Worm (Caenorhabditis elegans) whole organism, L4 larva: ENCODE results near the gene srz-16.

Experiments used
- Y48G9A.11 ChIP-seq: fragments of 200-800 bp; sonication (Bioruptor generic); IDR thresholded peaks from 2 replicates; pipeline ENCODE4 v1.3.6; 2022; ENCODE audit warnings: missing genetic modification reagents, missing genetic modification characterization, missing compliant biosample characterization
- aha-1 ChIP-seq: fragments of 150-350 bp; peaks from one replicate; lab custom pipeline; 2014; ENCODE audit warnings: missing biosample characterization, missing genetic modification characterization
- arid-1 ChIP-seq: fragments of 200-800 bp; sonication (Bioruptor generic); conservative IDR thresholded peaks from 2 replicates; pipeline ENCODE4 v1.3.6; 2022; ENCODE audit warnings: missing genetic modification reagents, missing genetic modification characterization, missing compliant biosample characterization
- attf-4 ChIP-seq: sonication (generic microtip); optimal IDR thresholded peaks from 3 replicates; lab custom pipeline; 2017; ENCODE audit warnings: missing biosample characterization, missing genetic modification characterization
- ceh-44 ChIP-seq: fragments of 200-800 bp; sonication (Bioruptor generic); IDR thresholded peaks from 2 replicates; pipeline ENCODE4 v1.3.6; 2022; ENCODE audit warnings: missing genetic modification reagents, missing genetic modification characterization, missing compliant biosample characterization
- ceh-62 ChIP-seq: sonication (generic microtip); optimal IDR thresholded peaks from 2 replicates; lab custom pipeline; 2017; ENCODE audit warnings: missing biosample characterization, missing genetic modification characterization
- daf-12 ChIP-seq: fragments of 150-350 bp; optimal IDR thresholded peaks from 2 replicates; lab custom pipeline; 2014; ENCODE audit warnings: missing biosample characterization, missing genetic modification reagents, missing genetic modification characterization
- daf-16 ChIP-seq, 3 experiments: sonication (generic microtip); optimal IDR thresholded peaks; 2 replicates each; lab custom pipeline; 2016 to 2017; ENCODE audit warnings: missing genetic modification characterization in 3 of 3, missing genetic modification reagents in 3 of 3, mild to moderate bottlenecking in 2 of 3, missing compliant biosample characterization in 2 of 3, missing biosample characterization in 1 of 3, moderate library complexity in 1 of 3
- dpl-1 ChIP-seq: fragments of 150-350 bp; optimal IDR thresholded peaks from 2 replicates; lab custom pipeline; 2014; ENCODE audit warnings: missing biosample characterization, missing genetic modification reagents, missing genetic modification characterization
- dve-1 ChIP-seq: sonication (generic microtip); optimal IDR thresholded peaks from 2 replicates; lab custom pipeline; 2017; ENCODE audit warnings: antibody characterized with exemption, mild to moderate bottlenecking, missing genetic modification characterization, missing compliant biosample characterization; ENCODE audit not compliant: insufficient read depth
- hlh-30 ChIP-seq: sonication (generic microtip); optimal IDR thresholded peaks from 2 replicates; lab custom pipeline; 2017; ENCODE audit warnings: antibody characterized with exemption, mild to moderate bottlenecking, missing genetic modification characterization, missing compliant biosample characterization; ENCODE audit not compliant: insufficient read depth
- hmg-1.1 ChIP-seq: fragments of 200-800 bp; sonication (Bioruptor generic); IDR thresholded peaks from 2 replicates; pipeline ENCODE4 v1.3.6; 2022; ENCODE audit warnings: missing genetic modification reagents, missing genetic modification characterization, missing compliant biosample characterization
- jun-1 ChIP-seq: fragments of 150-350 bp; optimal IDR thresholded peaks from 2 replicates; lab custom pipeline; 2014; ENCODE audit warnings: missing biosample characterization, missing genetic modification reagents, missing genetic modification characterization
- lim-7 ChIP-seq: fragments of 200-800 bp; sonication (Bioruptor generic); IDR thresholded peaks from 2 replicates; pipeline ENCODE4 v1.3.6; 2022; ENCODE audit warnings: missing genetic modification characterization, missing compliant biosample characterization
- lin-13 ChIP-seq: fragments of 150-350 bp; optimal IDR thresholded peaks from 2 replicates; lab custom pipeline; 2014; ENCODE audit warnings: missing biosample characterization, missing genetic modification reagents, missing genetic modification characterization
- lin-15B ChIP-seq: fragments of 150-350 bp; sonication (generic microtip); optimal IDR thresholded peaks from 3 replicates; lab custom pipeline; 2014; ENCODE audit warnings: missing biosample characterization, missing genetic modification characterization
- lin-29 ChIP-seq: fragments of 200-800 bp; sonication (Bioruptor generic); IDR thresholded peaks from 2 replicates; pipeline ENCODE4 v1.3.6; 2022; ENCODE audit warnings: missing genetic modification reagents, missing genetic modification characterization, missing compliant biosample characterization
- lsy-2 ChIP-seq, 2 experiments: fragments of 150-350 bp in 1 of 2; sonication (generic microtip) in 1 of 2; optimal IDR thresholded peaks; 2 replicates each; lab custom pipeline; 2014 to 2017; ENCODE audit warnings: missing biosample characterization in 2 of 2, missing genetic modification characterization in 2 of 2
- madf-5 ChIP-seq, 2 experiments: fragments of 200-800 bp; sonication (Bioruptor generic); IDR thresholded peaks; 2 replicates each; pipeline ENCODE4 v1.3.6; 2022; ENCODE audit warnings: missing compliant biosample characterization in 2 of 2, missing genetic modification characterization in 2 of 2
- madf-9 ChIP-seq: fragments of 200-800 bp; sonication (Bioruptor generic); conservative IDR thresholded peaks from 2 replicates; pipeline ENCODE4 v1.3.6; 2022; ENCODE audit warnings: missing genetic modification reagents, missing genetic modification characterization, missing compliant biosample characterization
- mdl-1 ChIP-seq, 2 experiments: fragments of 150-350 bp in 1 of 2; sonication (generic microtip) in 1 of 2; optimal IDR thresholded peaks; 2 replicates each; lab custom pipeline; 2014 to 2017; ENCODE audit warnings: missing biosample characterization in 2 of 2, missing genetic modification characterization in 2 of 2
- mes-2 ChIP-seq: sonication (generic microtip); optimal IDR thresholded peaks from 2 replicates; lab custom pipeline; 2016; ENCODE audit warnings: missing genotype, mild to moderate bottlenecking, missing genetic modification characterization, missing compliant biosample characterization; ENCODE audit not compliant: poor library complexity, severe bottlenecking
- mxl-2 ChIP-seq: fragments of 200-800 bp; sonication (Bioruptor generic); conservative IDR thresholded peaks from 2 replicates; pipeline ENCODE4 v1.3.6; 2022; ENCODE audit warnings: missing genetic modification reagents, missing genetic modification characterization, missing compliant biosample characterization
- mxl-3 ChIP-seq: fragments of 200-800 bp; sonication (Bioruptor generic); optimal IDR thresholded peaks from 2 replicates; lab custom pipeline; 2018; ENCODE audit warnings: mild to moderate bottlenecking, missing genetic modification characterization, missing compliant biosample characterization
- nhr-237 ChIP-seq: sonication (generic microtip); optimal IDR thresholded peaks from 2 replicates; lab custom pipeline; 2017; ENCODE audit warnings: missing biosample characterization, missing genetic modification characterization
- nhr-25 ChIP-seq: sonication (generic microtip); optimal IDR thresholded peaks from 2 replicates; lab custom pipeline; 2017; ENCODE audit warnings: missing genetic modification characterization, mild to moderate bottlenecking, missing compliant biosample characterization, antibody characterized with exemption, moderate library complexity, borderline replicate concordance; ENCODE audit not compliant: insufficient read depth
- php-3 ChIP-seq: fragments of 200-800 bp; sonication (Bioruptor generic); IDR thresholded peaks from 2 replicates; pipeline ENCODE4 v1.3.6; 2022; ENCODE audit warnings: missing genetic modification reagents, missing genetic modification characterization, missing compliant biosample characterization
- pqm-1 ChIP-seq: sonication (generic microtip); optimal IDR thresholded peaks from 2 replicates; lab custom pipeline; 2017; ENCODE audit warnings: missing biosample characterization, missing genetic modification characterization
- rbr-2 ChIP-seq: sonication (generic microtip); optimal IDR thresholded peaks from 2 replicates; lab custom pipeline; 2016; ENCODE audit warnings: missing genotype, missing genetic modification characterization, missing compliant biosample characterization
- sdz-12 ChIP-seq: fragments of 200-800 bp; sonication (Bioruptor generic); optimal IDR thresholded peaks from 2 replicates; lab custom pipeline; 2018; ENCODE audit warnings: mild to moderate bottlenecking, missing genetic modification characterization, missing compliant biosample characterization
- skn-1 ChIP-seq: fragments of 150-350 bp; optimal IDR thresholded peaks from 2 replicates; lab custom pipeline; 2014; ENCODE audit warnings: missing biosample characterization, missing genetic modification characterization
- tag-97 ChIP-seq: fragments of 200-800 bp; sonication (Bioruptor generic); IDR thresholded peaks from 2 replicates; pipeline ENCODE4 v1.3.6; 2022; ENCODE audit warnings: missing genetic modification characterization, missing compliant biosample characterization
- tra-1 ChIP-seq: fragments of 200-800 bp; sonication (Bioruptor generic); IDR thresholded peaks from 2 replicates; pipeline ENCODE4 v1.3.6; 2022; ENCODE audit warnings: missing genetic modification reagents, missing genetic modification characterization, missing compliant biosample characterization
- unc-130 ChIP-seq: sonication (generic microtip); optimal IDR thresholded peaks from 2 replicates; lab custom pipeline; 2016; ENCODE audit warnings: missing genetic modification reagents, missing genetic modification characterization, missing compliant biosample characterization
- unc-39 ChIP-seq: sonication (generic microtip); optimal IDR thresholded peaks from 2 replicates; lab custom pipeline; 2017; ENCODE audit warnings: missing biosample characterization, missing genetic modification characterization
- unc-62 ChIP-seq, 3 experiments: fragments of 150-350 bp in 1 of 3; sonication (generic microtip); optimal IDR thresholded peaks in 2 of 3; peaks in 1 of 3; 1 replicate in 1 of 3; 2 replicates in 2 of 3; lab custom pipeline; 2014 to 2017; ENCODE audit warnings: missing biosample characterization in 3 of 3, missing genetic modification characterization in 3 of 3, missing genetic modification reagents in 3 of 3, missing genotype in 1 of 3
- zfp-3 ChIP-seq: fragments of 200-800 bp; sonication (Bioruptor generic); conservative IDR thresholded peaks from 2 replicates; pipeline ENCODE4 v1.3.6; 2022; ENCODE audit warnings: missing genetic modification reagents, missing genetic modification characterization, missing compliant biosample characterization

srz-16 gene

ce11 chrV:20188790-20189189 is 2.3 kb upstream of the srz-16 start, which contains the start of gene fbxa-116:
Gene fbxa-116 (minus strand): TSS chrV:20188890.
- TF ChIP-seq php-3 (GFP tag; lab: Robert Waterston, UW) (no peak), aha-1 (tag; lab: Kevin White, UChicago) (peak; percentile 36)

- TF ChIP-seq jun-1 (tag; lab: Kevin White, UChicago) (no peak), ceh-62 (tag; lab: Kevin White, UChicago) (no peak), lin-29 (GFP tag; lab: Robert Waterston, UW) (no peak), attf-4 (tag; lab: Kevin White, UChicago) (no peak), skn-1 (no peak), rbr-2 (tag; lab: Kevin White, UChicago) (no peak), tra-1 (GFP tag; lab: Robert Waterston, UW) (no peak), zfp-3 (GFP tag; lab: Robert Waterston, UW) (no peak), hmg-1.1 (no peak)
These were observed 4.2 kb downstream of the srz-16 start for ce11 chrV:20182311-20182710.

- peak; percentile 98 for TF ChIP-seq tra-1 (GFP tag; lab: Robert Waterston, UW)
These were observed 4.9 kb downstream of the srz-16 start for ce11 chrV:20181575-20181974.

ce11 chrV:20171941-20172340 is 14.5 kb downstream of the srz-16 start, which contains the start of gene srw-39:
Gene srw-39 (minus strand): TSS chrV:20172041.
- TF ChIP-seq mes-2 (tag; lab: Kevin White, UChicago): no peak
- TF ChIP-seq unc-62 (GFP tag; optimal IDR thresholded peaks at IDR 0.05 in 1 of 2; lab: Kevin White, UChicago): no peak
- no peak for TF ChIP-seq unc-62 (tag; optimal IDR thresholded peaks at IDR 0.05; lab: Kevin White, UChicago)
- TF ChIP-seq skn-1: no peak
- no peak for TF ChIP-seq Y48G9A.11 (GFP tag; lab: Robert Waterston, UW)
- TF ChIP-seq unc-39 (tag; lab: Kevin White, UChicago): no peak
- TF ChIP-seq tag-97 (GFP tag; lab: Robert Waterston, UW): no peak

- peak; percentile 57 for TF ChIP-seq aha-1 (tag; lab: Kevin White, UChicago)
- TF ChIP-seq daf-12 (tag; lab: Kevin White, UChicago): no peak
- no peak for TF ChIP-seq mxl-3 (GFP tag; lab: Kevin White, UChicago)
- no peak for TF ChIP-seq daf-16 (GFP tag; optimal IDR thresholded peaks at IDR 0.05; lab: Kevin White, UChicago)
- TF ChIP-seq daf-16 (tag; optimal IDR thresholded peaks at IDR 0.05; lab: Kevin White, UChicago): peak; percentile 85
- peak; percentile 16 for TF ChIP-seq pqm-1
- TF ChIP-seq unc-130 (GFP tag; lab: Kevin White, UChicago): no peak
- peak; percentile 71 for TF ChIP-seq dve-1 (tag; lab: Kevin White, UChicago)
- no peak for TF ChIP-seq lim-7
These were observed 20.7 kb downstream of the srz-16 start for ce11 chrV:20165808-20166207.

ce11 chrV:20164059-20164892 is 22.2 kb downstream of the srz-16 start, which contains the start of gene F19B2.5:
Gene F19B2.5 (minus strand): TSS chrV:20164165.
- no peak for TF ChIP-seq mdl-1 (tag; optimal IDR thresholded peaks at IDR 0.05; lab: Kevin White, UChicago)
- TF ChIP-seq ceh-44: no peak
- TF ChIP-seq mxl-2 (GFP tag; lab: Robert Waterston, UW): no peak
- no peak for TF ChIP-seq lin-13 (GFP tag; lab: Kevin White, UChicago)
- peak in 1 of 2 experiments; percentile 53 for TF ChIP-seq lsy-2 (tag; optimal IDR thresholded peaks at IDR 0.05; lab: Kevin White, UChicago)
- no peak for TF ChIP-seq rbr-2 (tag; lab: Kevin White, UChicago)
- no peak for TF ChIP-seq unc-130 (GFP tag; lab: Kevin White, UChicago)
- TF ChIP-seq hlh-30 (tag; lab: Kevin White, UChicago): peak; percentile 69
- TF ChIP-seq nhr-237 (tag; lab: Kevin White, UChicago): no peak
- no peak for TF ChIP-seq arid-1 (GFP tag; lab: Robert Waterston, UW)
- TF ChIP-seq unc-39 (tag; lab: Kevin White, UChicago): no peak
- TF ChIP-seq madf-5 (GFP tag; IDR thresholded peaks at IDR 0.05; lab: Robert Waterston, UW): no peak
- TF ChIP-seq madf-9 (GFP tag; lab: Robert Waterston, UW): 0 out of 2 replicates have a peak, but pooled peaks have one; percentile 13
- TF ChIP-seq sdz-12 (GFP tag; lab: Kevin White, UChicago): no peak
- no peak for TF ChIP-seq lin-29 (GFP tag; lab: Robert Waterston, UW)
- peak; percentile 26 for TF ChIP-seq dpl-1 (GFP tag; lab: Kevin White, UChicago)
- no peak for TF ChIP-seq nhr-25 (tag; lab: Kevin White, UChicago)
- TF ChIP-seq ceh-62 (tag; lab: Kevin White, UChicago): no peak
- no peak for TF ChIP-seq mes-2 (tag; lab: Kevin White, UChicago)
- TF ChIP-seq lin-15B (tag; lab: Kevin White, UChicago): no peak
